Worm (Caenorhabditis elegans): ENCODE data around the gene col-10.
A peak's percentile ranks its signal among the peaks of the same experiment; 100 is the strongest.

col-10 gene

DNA sequence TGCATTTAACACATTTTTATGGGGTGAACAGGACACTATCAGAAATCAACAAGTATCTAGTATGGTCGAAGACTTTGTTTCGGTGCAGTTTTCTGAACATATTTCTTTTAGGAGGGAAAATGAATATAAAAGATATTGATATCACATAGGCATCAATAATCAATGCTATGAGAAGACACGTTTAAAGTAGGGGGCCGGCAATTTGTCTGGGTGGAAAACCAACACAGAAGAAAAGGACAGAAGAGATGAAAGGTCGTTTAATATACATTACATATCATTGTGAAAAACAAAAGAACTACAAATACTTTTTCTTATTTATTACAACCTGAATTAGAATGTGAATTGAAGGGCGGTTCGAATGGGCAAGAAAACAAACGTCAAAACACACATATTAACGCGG lies 12.8 kb downstream of the col-10 start:
- no peak for TF ChIP-seq ham-2 (GFP tag; optimal IDR thresholded peaks at IDR 0.05)
- TF ChIP-seq elt-1 (tag; optimal IDR thresholded peaks at IDR 0.05; ENCODE audit: borderline replicate concordance, insufficient read depth), result no peak
- TF ChIP-seq ceh-39 (tag; optimal IDR thresholded peaks at IDR 0.05), result no peak
- no peak for TF ChIP-seq bed-3 (GFP tag; optimal IDR thresholded peaks at IDR 0.05)
- TF ChIP-seq nhr-76 (tag; optimal IDR thresholded peaks at IDR 0.05), result no peak
- TF ChIP-seq nhr-237 (tag; optimal IDR thresholded peaks at IDR 0.05), result no peak
- TF ChIP-seq drap-1 (GFP tag; optimal IDR thresholded peaks at IDR 0.05), result no peak
- no peak for TF ChIP-seq nhr-28 (tag; optimal IDR thresholded peaks at IDR 0.05)
- TF ChIP-seq M03D4.4 (tag; optimal IDR thresholded peaks at IDR 0.05), result no peak
- no peak for TF ChIP-seq ces-1 (GFP tag; optimal IDR thresholded peaks at IDR 0.05)
- no peak for TF ChIP-seq ztf-11 (tag; optimal IDR thresholded peaks at IDR 0.05)

DNA sequence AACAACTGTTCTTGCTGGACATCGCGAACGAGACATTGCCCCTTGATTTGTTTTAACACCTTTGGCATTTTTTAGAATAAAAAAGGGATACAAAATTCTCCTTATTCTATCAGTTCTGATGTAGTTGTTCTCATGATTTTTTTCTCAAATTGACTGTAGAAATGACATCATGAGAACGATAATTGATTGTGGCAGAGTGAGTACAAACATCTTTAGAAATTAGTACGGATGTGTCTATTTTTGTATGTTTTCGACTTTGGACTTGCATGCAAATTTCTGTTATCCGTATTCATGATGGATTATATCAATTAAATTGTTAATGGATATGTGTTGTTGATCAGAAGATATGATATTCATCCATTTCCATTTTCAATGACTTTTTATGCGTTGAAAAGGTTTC lies 17.0 kb downstream of the col-10 start:
- TF ChIP-seq sptf-1 (tag; optimal IDR thresholded peaks at IDR 0.05) (no peak), ceh-43 (GFP tag; optimal IDR thresholded peaks at IDR 0.05) (no peak), ceh-39 (tag; optimal IDR thresholded peaks at IDR 0.05) (no peak), mep-1 (tag; optimal IDR thresholded peaks at IDR 0.05) (no peak), nhr-2 (tag; optimal IDR thresholded peaks at IDR 0.05) (no peak), hlh-1 (tag; optimal IDR thresholded peaks at IDR 0.05) (no peak), cnd-1 (tag; optimal IDR thresholded peaks at IDR 0.05) (no peak), blmp-1 (tag; optimal IDR thresholded peaks at IDR 0.05) (no peak), nhr-237 (tag; optimal IDR thresholded peaks at IDR 0.05) (no peak), lin-13 (tag; optimal IDR thresholded peaks at IDR 0.05) (no peak)

- peak; percentile 72 for TF ChIP-seq elt-1 (tag; optimal IDR thresholded peaks at IDR 0.05; ENCODE audit: borderline replicate concordance, insufficient read depth)
- no peak for TF ChIP-seq flh-1 (GFP tag; optimal IDR thresholded peaks at IDR 0.05)
- TF ChIP-seq M03D4.4 (tag; optimal IDR thresholded peaks at IDR 0.05), result no peak
- TF ChIP-seq sem-2 (GFP tag; optimal IDR thresholded peaks at IDR 0.05), result no peak
- no peak for TF ChIP-seq mls-2 (tag; optimal IDR thresholded peaks at IDR 0.05)
- no peak for TF ChIP-seq ceh-43 (GFP tag; optimal IDR thresholded peaks at IDR 0.05)
- no peak for TF ChIP-seq tbx-8 (GFP tag; optimal IDR thresholded peaks at IDR 0.05)
These were observed 18.1 kb downstream of the col-10 start, which contains the start of gene spl-2 for ce11 chrV:9146849-9147557. Gene spl-2 (minus strand): TSS chrV:9146899.

DNA sequence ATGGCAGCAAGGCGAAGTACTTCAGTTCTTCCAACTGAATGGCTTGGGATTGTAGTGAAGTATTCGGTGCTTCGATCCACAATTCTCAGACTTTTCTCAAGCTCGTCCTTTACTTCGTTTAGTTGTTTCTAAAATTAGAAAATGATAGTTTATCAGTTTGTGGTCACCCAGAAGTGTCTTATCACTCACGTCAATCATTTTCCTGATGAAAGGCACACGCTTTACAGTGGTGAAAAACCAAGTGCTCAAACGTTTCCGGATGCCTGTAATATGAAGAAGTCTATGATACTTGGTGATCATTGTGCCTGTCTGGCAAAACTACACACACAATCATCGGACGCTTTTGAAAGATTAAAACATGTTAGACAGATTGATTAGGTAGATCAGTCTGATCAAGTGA lies 18.9 kb downstream of the col-10 start:
- TF ChIP-seq lsy-2 (tag; optimal IDR thresholded peaks at IDR 0.05) (no peak), cnd-1 (tag; optimal IDR thresholded peaks at IDR 0.05) (no peak), nhr-237 (tag; optimal IDR thresholded peaks at IDR 0.05) (no peak), sem-2 (GFP tag; optimal IDR thresholded peaks at IDR 0.05) (no peak), tbx-8 (GFP tag; optimal IDR thresholded peaks at IDR 0.05) (no peak), nhr-28 (tag; optimal IDR thresholded peaks at IDR 0.05) (no peak)

- TF ChIP-seq ceh-83 (GFP tag; optimal IDR thresholded peaks at IDR 0.05) (no peak), M03D4.4 (tag; optimal IDR thresholded peaks at IDR 0.05) (no peak), ceh-43 (GFP tag; optimal IDR thresholded peaks at IDR 0.05) (no peak), flh-1 (GFP tag; optimal IDR thresholded peaks at IDR 0.05) (no peak), ham-2 (GFP tag; optimal IDR thresholded peaks at IDR 0.05) (no peak), hlh-1 (tag; optimal IDR thresholded peaks at IDR 0.05) (no peak), bed-3 (GFP tag; optimal IDR thresholded peaks at IDR 0.05) (no peak), cnd-1 (tag; optimal IDR thresholded peaks at IDR 0.05) (no peak), pha-4 (tag; optimal IDR thresholded peaks at IDR 0.05) (no peak), nhr-12 (tag; optimal IDR thresholded peaks at IDR 0.05) (no peak), nhr-76 (tag; optimal IDR thresholded peaks at IDR 0.05) (no peak), zip-8 (tag; optimal IDR thresholded peaks at IDR 0.05) (no peak), elt-3 (tag; optimal IDR thresholded peaks at IDR 0.05) (no peak), sptf-1 (tag; optimal IDR thresholded peaks at IDR 0.05) (no peak), unc-120 (tag; optimal IDR thresholded peaks at IDR 0.05; ENCODE audit: poor library complexity, severe bottlenecking) (no peak)
These were observed 21.2 kb downstream of the col-10 start for ce11 chrV:9143896-9144295.
